Fruit fly (Drosophila melanogaster) whole organism, embryonic: Measurements from ENCODE around the gene CG31321.

Experiments used
- CG10543 ChIP-seq: fragments of 200-800 bp; sonication (Bioruptor generic); optimal IDR thresholded peaks from 3 replicates; lab custom pipeline; 2017; ENCODE audit warnings: missing biosample characterization, mild to moderate bottlenecking, missing genetic modification characterization, moderate library complexity
- CG12155 ChIP-seq: fragments of 200-800 bp; sonication (Bioruptor generic); optimal IDR thresholded peaks from 3 replicates; lab custom pipeline; 2016; ENCODE audit warnings: missing biosample characterization, missing genetic modification characterization
- CG15269 ChIP-seq: fragments of 200-800 bp; sonication (Bioruptor generic); optimal IDR thresholded peaks from 2 replicates; lab custom pipeline; 2018; ENCODE audit warnings: missing biosample characterization, mild to moderate bottlenecking, missing genetic modification characterization, moderate library complexity
- CG1602 ChIP-seq: fragments of 200-800 bp; sonication (Bioruptor generic); optimal IDR thresholded peaks from 3 replicates; lab custom pipeline; 2016; ENCODE audit warnings: missing biosample characterization, missing genetic modification characterization
- CG2712 ChIP-seq: fragments of 200-800 bp; optimal IDR thresholded peaks from 3 replicates; lab custom pipeline; 2019; ENCODE audit warnings: missing biosample characterization, mild to moderate bottlenecking, missing genetic modification characterization, moderate library complexity
- CG30403 ChIP-seq: fragments of 200-800 bp; sonication (Bioruptor generic); optimal IDR thresholded peaks from 3 replicates; lab custom pipeline; 2016; ENCODE audit warnings: missing biosample characterization, missing genetic modification characterization
- CG30431 ChIP-seq: fragments of 200-800 bp; sonication (Bioruptor generic); optimal IDR thresholded peaks from 2 replicates; lab custom pipeline; 2017; ENCODE audit warnings: missing biosample characterization, missing genetic modification characterization
- CG33213 ChIP-seq: fragments of 200-800 bp; sonication (Bioruptor generic); optimal IDR thresholded peaks from 3 replicates; lab custom pipeline; 2016; ENCODE audit warnings: missing biosample characterization, missing genetic modification characterization
- CG34376 ChIP-seq: fragments of 200-800 bp; sonication (Bioruptor generic); optimal IDR thresholded peaks from 2 replicates; lab custom pipeline; 2018; ENCODE audit warnings: missing biosample characterization, mild to moderate bottlenecking, missing genetic modification characterization
- CG3838 ChIP-seq: fragments of 200-800 bp; sonication (Bioruptor generic); optimal IDR thresholded peaks from 3 replicates; lab custom pipeline; 2016; ENCODE audit warnings: missing biosample characterization, missing genetic modification characterization
- CG42726 ChIP-seq: fragments of 200-800 bp; sonication (Bioruptor generic); IDR thresholded peaks from 2 replicates; pipeline ENCODE4 v1.3.6; 2022; ENCODE audit warnings: missing biosample characterization, missing genetic modification characterization; ENCODE audit not compliant: partially characterized antibody
- CG7987 ChIP-seq: fragments of 200-800 bp; sonication (Bioruptor generic); optimal IDR thresholded peaks from 2 replicates; lab custom pipeline; 2018; ENCODE audit warnings: missing biosample characterization, mild to moderate bottlenecking, missing genetic modification characterization, moderate library complexity
- CG9437 ChIP-seq: fragments of 200-800 bp; sonication (Bioruptor generic); optimal IDR thresholded peaks from 2 replicates; lab custom pipeline; 2018; ENCODE audit warnings: missing biosample characterization, mild to moderate bottlenecking, missing genetic modification characterization
- CG9817 ChIP-seq: fragments of 200-800 bp; sonication (Bioruptor generic); optimal IDR thresholded peaks from 2 replicates; lab custom pipeline; 2018; ENCODE audit warnings: missing biosample characterization, mild to moderate bottlenecking, missing genetic modification characterization, moderate library complexity
- CoRest ChIP-seq: fragments of 200-800 bp; sonication (Bioruptor generic); optimal IDR thresholded peaks from 3 replicates; lab custom pipeline; 2018; ENCODE audit warnings: missing biosample characterization, mild to moderate bottlenecking, missing genetic modification characterization, moderate library complexity
- Gug ChIP-seq: fragments of 200-800 bp; sonication (Bioruptor generic); IDR thresholded peaks from 4 replicates; pipeline ENCODE4 v1.3.6; 2022; ENCODE audit warnings: missing biosample characterization, missing genetic modification characterization
- Hmr ChIP-seq: fragments of 200-800 bp; sonication (Bioruptor generic); optimal IDR thresholded peaks from 3 replicates; lab custom pipeline; 2017; ENCODE audit warnings: mild to moderate bottlenecking, missing biosample characterization, missing genetic modification reagents, missing genetic modification characterization
- Hr51 ChIP-seq, 2 experiments: fragments of 200-800 bp; sonication (Bioruptor generic); optimal IDR thresholded peaks; 2 replicates in 1 of 2; 3 replicates in 1 of 2; lab custom pipeline; 2016 to 2018; ENCODE audit warnings: missing biosample characterization in 2 of 2, missing genetic modification characterization in 2 of 2, mild to moderate bottlenecking in 1 of 2, moderate library complexity in 1 of 2
- Mad ChIP-seq: fragments of 200-800 bp; sonication (Bioruptor generic); optimal IDR thresholded peaks from 2 replicates; lab custom pipeline; 2016; ENCODE audit warnings: missing biosample characterization, missing genetic modification characterization
- Max ChIP-seq: fragments of 200-800 bp; sonication (Bioruptor generic); optimal IDR thresholded peaks from 2 replicates; lab custom pipeline; 2016; ENCODE audit warnings: missing biosample characterization, mild to moderate bottlenecking, missing genetic modification characterization
- Med ChIP-seq: fragments of 200-800 bp; sonication (Bioruptor generic); peaks from one replicate; lab custom pipeline; 2016; ENCODE audit warnings: missing biosample characterization, missing genetic modification characterization, mild to moderate bottlenecking, inconsistent platforms, moderate library complexity
- Side ChIP-seq: fragments of 200-800 bp; sonication (Bioruptor generic); optimal IDR thresholded peaks from 2 replicates; lab custom pipeline; 2016; ENCODE audit warnings: missing biosample characterization, missing genetic modification characterization
- Ssrp ChIP-seq: fragments of 200-800 bp; sonication (Bioruptor generic); optimal IDR thresholded peaks from 2 replicates; lab custom pipeline; 2018; ENCODE audit warnings: missing biosample characterization, mild to moderate bottlenecking, missing genetic modification characterization, moderate library complexity
- Stat92E ChIP-seq, 3 experiments: fragments of >200 bp in 2 of 3; fragments of 200-800 bp in 1 of 3; sonication (Bioruptor generic) in 1 of 3; optimal IDR thresholded peaks; 2 replicates each; lab custom pipeline; 2017 to 2019; ENCODE audit warnings: missing biosample characterization in 3 of 3, missing genetic modification characterization in 3 of 3, mild to moderate bottlenecking in 1 of 3, moderate library complexity in 1 of 3
- Trl ChIP-seq, 3 experiments: fragments of >200 bp in 2 of 3; fragments of 200-800 bp in 1 of 3; sonication (Bioruptor generic) in 1 of 3; optimal IDR thresholded peaks; 2 replicates in 1 of 3; 3 replicates in 2 of 3; lab custom pipeline; 2016 to 2017; ENCODE audit warnings: missing biosample characterization in 1 of 3, missing genetic modification characterization in 1 of 3
- br ChIP-seq: fragments of >200 bp; optimal IDR thresholded peaks from 2 replicates; lab custom pipeline; 2017
- cas ChIP-seq: fragments of 200-800 bp; sonication (Bioruptor generic); IDR thresholded peaks from 2 replicates; pipeline ENCODE4 v1.3.6; 2022; ENCODE audit warnings: missing biosample characterization, missing genetic modification characterization
- caup ChIP-seq: fragments of 200-800 bp; sonication (Bioruptor generic); optimal IDR thresholded peaks from 3 replicates; lab custom pipeline; 2017; ENCODE audit warnings: missing biosample characterization, mild to moderate bottlenecking, missing genetic modification characterization, moderate library complexity; ENCODE audit not compliant: severe bottlenecking
- chif ChIP-seq, 2 experiments: fragments of 200-800 bp; sonication (Bioruptor generic); optimal IDR thresholded peaks; 3 replicates each; lab custom pipeline; 2016; ENCODE audit warnings: missing biosample characterization in 2 of 2, missing genetic modification characterization in 2 of 2
- crc ChIP-seq: fragments of 200-800 bp; sonication (Bioruptor generic); optimal IDR thresholded peaks from 2 replicates; lab custom pipeline; 2016; ENCODE audit warnings: missing biosample characterization, missing genetic modification characterization
- cwo ChIP-seq: fragments of 200-800 bp; sonication (Bioruptor generic); optimal IDR thresholded peaks from 3 replicates; lab custom pipeline; 2017; ENCODE audit warnings: missing biosample characterization, missing genetic modification characterization, mild to moderate bottlenecking, moderate library complexity, missing genetic modification reagents
- eve ChIP-seq, 2 experiments: fragments of >200 bp; optimal IDR thresholded peaks; 2 replicates each; lab custom pipeline; 2017; ENCODE audit warnings: missing biosample characterization in 2 of 2, missing genetic modification characterization in 2 of 2
- ewg ChIP-seq: fragments of 200-800 bp; sonication (Bioruptor generic); optimal IDR thresholded peaks from 3 replicates; lab custom pipeline; 2017; ENCODE audit warnings: mild to moderate bottlenecking, missing biosample characterization, missing genetic modification reagents, missing genetic modification characterization
- exex ChIP-seq: fragments of 200-800 bp; sonication (Bioruptor generic); optimal IDR thresholded peaks from 4 replicates; lab custom pipeline; 2018; ENCODE audit warnings: missing biosample characterization, mild to moderate bottlenecking, missing genetic modification characterization, moderate library complexity
- fd96Cb ChIP-seq: fragments of 200-800 bp; sonication (Bioruptor generic); optimal IDR thresholded peaks from 2 replicates; lab custom pipeline; 2018; ENCODE audit warnings: missing biosample characterization, mild to moderate bottlenecking, missing genetic modification characterization, moderate library complexity
- grau ChIP-seq: fragments of 200-800 bp; optimal IDR thresholded peaks from 3 replicates; lab custom pipeline; 2019; ENCODE audit warnings: missing biosample characterization, mild to moderate bottlenecking, missing genetic modification characterization, moderate library complexity
- gt ChIP-seq: fragments of 200-800 bp; sonication (Bioruptor generic); IDR thresholded peaks from 2 replicates; pipeline ENCODE4 v1.3.6; 2022; ENCODE audit warnings: missing biosample characterization, missing genetic modification characterization
- kah ChIP-seq: fragments of 200-800 bp; sonication (Bioruptor generic); optimal IDR thresholded peaks from 2 replicates; lab custom pipeline; 2018; ENCODE audit warnings: missing biosample characterization, mild to moderate bottlenecking, missing genetic modification characterization
- klu ChIP-seq: fragments of 200-800 bp; sonication (Bioruptor generic); IDR thresholded peaks from 2 replicates; pipeline ENCODE4 v1.3.6; 2022; ENCODE audit warnings: missing biosample characterization, missing genetic modification characterization
- mirr ChIP-seq: fragments of 200-800 bp; sonication (Bioruptor generic); optimal IDR thresholded peaks from 3 replicates; lab custom pipeline; 2018; ENCODE audit warnings: missing biosample characterization, mild to moderate bottlenecking, missing genetic modification characterization
- nmo ChIP-seq: fragments of 200-800 bp; sonication (Bioruptor generic); optimal IDR thresholded peaks from 2 replicates; lab custom pipeline; 2018; ENCODE audit warnings: missing biosample characterization, mild to moderate bottlenecking, missing genetic modification characterization, moderate library complexity
- sd ChIP-seq: fragments of 200-800 bp; sonication (Bioruptor generic); optimal IDR thresholded peaks from 3 replicates; lab custom pipeline; 2018; ENCODE audit warnings: missing biosample characterization, mild to moderate bottlenecking, missing genetic modification characterization, moderate library complexity
- sens ChIP-seq: fragments of 200-800 bp; sonication (Bioruptor generic); peaks from one replicate; lab custom pipeline; 2016; ENCODE audit warnings: missing biosample characterization, missing genetic modification characterization
- slbo ChIP-seq: fragments of 200-800 bp; sonication (Bioruptor generic); IDR thresholded peaks from 2 replicates; pipeline ENCODE4 v1.3.6; 2022; ENCODE audit warnings: missing biosample characterization, missing genetic modification characterization
- tll ChIP-seq, 2 experiments: fragments of 200-800 bp in 1 of 2; fragments of >200 bp in 1 of 2; sonication (Bioruptor generic) in 1 of 2; optimal IDR thresholded peaks; 2 replicates each; lab custom pipeline; 2017 to 2019; ENCODE audit warnings: missing biosample characterization in 2 of 2, missing genetic modification characterization in 2 of 2, mild to moderate bottlenecking in 1 of 2, moderate library complexity in 1 of 2
- tup ChIP-seq: fragments of 200-800 bp; sonication (Bioruptor generic); optimal IDR thresholded peaks from 2 replicates; lab custom pipeline; 2016; ENCODE audit warnings: missing biosample characterization, mild to moderate bottlenecking, missing genetic modification characterization, moderate library complexity
- yki ChIP-seq: fragments of >200 bp; optimal IDR thresholded peaks from 3 replicates; lab custom pipeline; 2018

The CG31321 gene

dm6 chr3R:14285059-14285953, 24.9 kb upstream of the CG31321 start:
- TF ChIP-seq nmo (GFP tag; lab: Kevin White, UChicago) (peak; percentile 20), Hr51 (GFP tag; optimal IDR thresholded peaks at IDR 0.05; lab: Kevin White, UChicago) (peak in 1 of 2 experiments; percentile 11), CG30403 (GFP tag; lab: Kevin White, UChicago) (peak; percentile 25), sens (GFP tag; lab: Kevin White, UChicago) (peak; percentile 71), cas (GFP tag; lab: Robert Waterston, UW) (no peak), CG30431 (GFP tag; lab: Kevin White, UChicago) (peak; percentile 3), sd (tag; lab: Kevin White, UChicago) (peak; percentile 79), CG10543 (peak; percentile 66), br (no peak), crc (GFP tag; lab: Kevin White, UChicago) (no peak), CG34376 (GFP tag; lab: Kevin White, UChicago) (peak; percentile 51), CG2712 (tag; lab: Kevin White, UChicago) (peak; percentile 4), fd96Cb (tag; lab: Kevin White, UChicago) (peak; percentile 10), CG12155 (GFP tag; lab: Kevin White, UChicago) (peak; percentile 5), kah (GFP tag; lab: Kevin White, UChicago) (peak; percentile 1), Stat92E (GFP tag; optimal IDR thresholded peaks at IDR 0.05; lab: Kevin White, UChicago) (peak in 1 of 3 experiments; percentile 84), Mad (GFP tag; lab: Kevin White, UChicago) (no peak), Trl (optimal IDR thresholded peaks at IDR 0.05; lab: Kevin White, UChicago) (peak; percentile 71 to 92), Trl (GFP tag; optimal IDR thresholded peaks at IDR 0.05; lab: Kevin White, UChicago) (no peak), CG9817 (peak; percentile 16), CG33213 (peak; percentile 5), ewg (GFP tag; lab: Kevin White, UChicago) (peak; percentile 3), klu (GFP tag; lab: Robert Waterston, UW) (no peak), CG9437 (GFP tag; lab: Kevin White, UChicago) (peak; percentile 16), Max (peak; percentile 41), Ssrp (tag; lab: Kevin White, UChicago) (peak; percentile 11), CoRest (tag; lab: Kevin White, UChicago) (peak; percentile 50), gt (GFP tag; lab: Robert Waterston, UW) (no peak), tup (peak; percentile 12), Gug (peak; percentile 36; the same call in 1 of the 4 replicates), chif (GFP tag; optimal IDR thresholded peaks at IDR 0.05; lab: Kevin White, UChicago) (no peak), Med (GFP tag; lab: Kevin White, UChicago) (peak; percentile 83), mirr (GFP tag; lab: Kevin White, UChicago) (peak; percentile 46), yki (lab: Kevin White, UChicago) (peak; percentile 2), eve (GFP tag; optimal IDR thresholded peaks at IDR 0.05; lab: Kevin White, UChicago) (peak in 1 of 2 experiments; percentile 32), CG7987 (GFP tag; lab: Kevin White, UChicago) (peak; percentile 14), Hmr (peak; percentile 40), CG42726 (GFP tag; lab: Robert Waterston, UW) (no peak), Side (GFP tag; lab: Kevin White, UChicago) (peak; percentile 14), caup (GFP tag; lab: Kevin White, UChicago) (peak; percentile 42), CG1602 (GFP tag; lab: Kevin White, UChicago) (peak; percentile 10), exex (tag; lab: Kevin White, UChicago) (peak; percentile 77), slbo (no peak), tll (GFP tag; optimal IDR thresholded peaks at IDR 0.05; lab: Kevin White, UChicago) (no peak), CG3838 (GFP tag; lab: Kevin White, UChicago) (peak; percentile 6), grau (peak; percentile 89), cwo (peak; percentile 21), CG15269 (tag; lab: Kevin White, UChicago) (peak; percentile 12)
